Worm (Caenorhabditis elegans): ENCODE data around the gene C15H11.10.

DNA sequence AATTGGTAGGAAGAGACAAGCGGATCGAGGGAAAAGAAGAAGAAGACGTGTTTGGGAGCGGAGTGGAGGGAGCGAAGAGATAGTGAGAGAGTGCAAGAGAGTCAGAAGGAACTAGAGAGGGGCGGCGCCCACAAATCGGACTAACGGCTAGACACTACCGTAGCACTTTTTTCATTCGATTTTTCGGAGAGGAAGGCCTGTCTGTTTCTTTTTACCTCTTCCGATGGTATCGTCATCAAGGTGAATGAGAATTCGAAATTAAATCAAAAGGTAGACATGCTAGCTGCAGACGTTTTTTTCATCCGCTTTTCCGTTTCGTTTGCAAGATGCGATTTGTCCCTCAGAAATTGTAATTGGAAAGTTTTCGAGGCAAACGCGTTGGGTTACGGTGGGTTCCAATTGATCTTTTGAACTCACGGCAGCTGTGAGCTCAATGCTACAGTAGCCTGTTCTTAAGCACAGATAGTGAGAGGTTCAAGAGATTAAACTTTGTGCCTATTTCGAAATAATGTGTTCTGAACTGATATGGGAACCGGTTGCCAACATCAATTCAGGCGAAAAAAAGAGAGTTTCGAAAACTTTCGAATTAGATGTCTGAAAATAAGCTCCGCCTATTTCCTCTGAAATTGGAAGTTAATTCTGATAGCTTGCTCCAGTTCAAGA is 27.2 kb upstream of the C15H11.10 start:
- no peak for TF ChIP-seq flt-1 (GFP tag; IDR thresholded peaks at IDR 0.05)
- TF ChIP-seq ref-1 (GFP tag; conservative IDR thresholded peaks at IDR 0.05), result no peak
- no peak for TF ChIP-seq tab-1 (GFP tag; IDR thresholded peaks at IDR 0.05)
- no peak for TF ChIP-seq klf-2 (GFP tag; conservative IDR thresholded peaks at IDR 0.05)

Measured in whole organism, midembryonic.